Worm (Caenorhabditis elegans) whole organism, mixed stage, embryonic: ENCODE results near the gene pycr-4.

Experiments
- M03D4.4 ChIP-seq: sonication (generic microtip); optimal IDR thresholded peaks from 2 replicates; lab custom pipeline; 2017; ENCODE audit warnings: mild to moderate bottlenecking, missing genetic modification characterization, missing compliant biosample characterization
- bed-3 ChIP-seq: fragments of 200-800 bp; sonication (Bioruptor generic); optimal IDR thresholded peaks from 3 replicates; lab custom pipeline; 2018; ENCODE audit warnings: mild to moderate bottlenecking, missing genetic modification characterization, moderate library complexity, missing compliant biosample characterization
- blmp-1 ChIP-seq: fragments of 150-350 bp; optimal IDR thresholded peaks from 2 replicates; lab custom pipeline; 2014; ENCODE audit warnings: missing biosample characterization, missing genetic modification characterization
- ceh-39 ChIP-seq: fragments of 150-350 bp; optimal IDR thresholded peaks from 2 replicates; lab custom pipeline; 2014; ENCODE audit warnings: missing biosample characterization, missing genetic modification characterization
- ceh-43 ChIP-seq: fragments of 200-800 bp; sonication (Bioruptor generic); optimal IDR thresholded peaks from 2 replicates; lab custom pipeline; 2018; ENCODE audit warnings: mild to moderate bottlenecking, missing genetic modification characterization, moderate library complexity, missing compliant biosample characterization
- ceh-83 ChIP-seq: fragments of 200-800 bp; sonication (Bioruptor generic); optimal IDR thresholded peaks from 2 replicates; lab custom pipeline; 2018; ENCODE audit warnings: mild to moderate bottlenecking, missing genetic modification characterization, missing compliant biosample characterization
- ces-1 ChIP-seq: fragments of 150-350 bp; optimal IDR thresholded peaks from 2 replicates; lab custom pipeline; 2014; ENCODE audit warnings: missing biosample characterization, missing genetic modification reagents, missing genetic modification characterization
- cnd-1 ChIP-seq: fragments of 200-800 bp; sonication (Bioruptor generic); optimal IDR thresholded peaks from 2 replicates; lab custom pipeline; 2018; ENCODE audit warnings: mild to moderate bottlenecking, missing genetic modification characterization, missing compliant biosample characterization
- drap-1 ChIP-seq: fragments of 200-800 bp; sonication (Bioruptor generic); optimal IDR thresholded peaks from 3 replicates; lab custom pipeline; 2018; ENCODE audit warnings: mild to moderate bottlenecking, missing genetic modification characterization, missing compliant biosample characterization
- elt-1 ChIP-seq: sonication (generic microtip); optimal IDR thresholded peaks from 2 replicates; lab custom pipeline; 2017; ENCODE audit warnings: missing genetic modification characterization, mild to moderate bottlenecking, missing compliant biosample characterization, antibody characterized with exemption, moderate library complexity, borderline replicate concordance; ENCODE audit not compliant: insufficient read depth
- elt-3 ChIP-seq: fragments of 150-350 bp; optimal IDR thresholded peaks from 2 replicates; lab custom pipeline; 2014; ENCODE audit warnings: missing biosample characterization, missing genetic modification characterization
- flh-1 ChIP-seq: fragments of 200-800 bp; sonication (Bioruptor generic); optimal IDR thresholded peaks from 2 replicates; lab custom pipeline; 2018; ENCODE audit warnings: mild to moderate bottlenecking, missing genetic modification characterization, moderate library complexity, missing compliant biosample characterization
- ham-2 ChIP-seq: fragments of 200-800 bp; sonication (Bioruptor generic); optimal IDR thresholded peaks from 2 replicates; lab custom pipeline; 2018; ENCODE audit warnings: mild to moderate bottlenecking, missing genetic modification characterization, missing compliant biosample characterization
- hlh-1 ChIP-seq: fragments of 150-350 bp; optimal IDR thresholded peaks from 2 replicates; lab custom pipeline; 2014; ENCODE audit warnings: missing biosample characterization, missing genetic modification reagents, missing genetic modification characterization
- lin-13 ChIP-seq: fragments of 150-350 bp; optimal IDR thresholded peaks from 2 replicates; lab custom pipeline; 2014; ENCODE audit warnings: missing biosample characterization, missing genetic modification characterization
- lin-32 ChIP-seq: fragments of 200-800 bp; sonication (Bioruptor generic); optimal IDR thresholded peaks from 2 replicates; lab custom pipeline; 2018; ENCODE audit warnings: mild to moderate bottlenecking, missing genetic modification characterization, missing compliant biosample characterization
- lsy-2 ChIP-seq: fragments of 150-350 bp; optimal IDR thresholded peaks from 2 replicates; lab custom pipeline; 2014; ENCODE audit warnings: missing biosample characterization, missing genetic modification characterization
- mab-5 ChIP-seq: fragments of 150-350 bp; optimal IDR thresholded peaks from 2 replicates; lab custom pipeline; 2014; ENCODE audit warnings: missing biosample characterization, missing genetic modification characterization
- mep-1 ChIP-seq: fragments of 150-350 bp; optimal IDR thresholded peaks from 2 replicates; lab custom pipeline; 2017; ENCODE audit warnings: missing biosample characterization, missing genetic modification reagents, missing genetic modification characterization, inconsistent platforms
- mls-2 ChIP-seq: sonication (generic microtip); optimal IDR thresholded peaks from 2 replicates; lab custom pipeline; 2016; ENCODE audit warnings: mild to moderate bottlenecking, missing genetic modification characterization, moderate library complexity, missing compliant biosample characterization
- nhr-12 ChIP-seq: fragments of 150-350 bp; optimal IDR thresholded peaks from 2 replicates; lab custom pipeline; 2014; ENCODE audit warnings: missing biosample characterization, missing genetic modification characterization
- nhr-2 ChIP-seq: fragments of 150-350 bp; optimal IDR thresholded peaks from 2 replicates; lab custom pipeline; 2014; ENCODE audit warnings: missing biosample characterization, missing genetic modification characterization
- nhr-237 ChIP-seq: fragments of 150-350 bp; optimal IDR thresholded peaks from 2 replicates; lab custom pipeline; 2014; ENCODE audit warnings: missing biosample characterization, missing genetic modification characterization
- nhr-28 ChIP-seq: fragments of 150-350 bp; optimal IDR thresholded peaks from 2 replicates; lab custom pipeline; 2014; ENCODE audit warnings: missing biosample characterization, missing genetic modification characterization
- nhr-76 ChIP-seq: sonication (generic microtip); optimal IDR thresholded peaks from 2 replicates; lab custom pipeline; 2017; ENCODE audit warnings: missing biosample characterization, missing genetic modification characterization
- pha-4 ChIP-seq: fragments of 150-350 bp; optimal IDR thresholded peaks from 2 replicates; lab custom pipeline; 2018; ENCODE audit warnings: missing biosample characterization, missing genetic modification reagents, missing genetic modification characterization
- sem-2 ChIP-seq: fragments of 200-800 bp; sonication (Bioruptor generic); optimal IDR thresholded peaks from 2 replicates; lab custom pipeline; 2018; ENCODE audit warnings: mild to moderate bottlenecking, missing genetic modification characterization, missing compliant biosample characterization
- snpc-4 ChIP-seq: fragments of 150-350 bp; optimal IDR thresholded peaks from 2 replicates; lab custom pipeline; 2014; ENCODE audit warnings: missing biosample characterization, missing genetic modification characterization
- sptf-1 ChIP-seq: sonication (generic microtip); optimal IDR thresholded peaks from 2 replicates; lab custom pipeline; 2017; ENCODE audit warnings: mild to moderate bottlenecking, missing genetic modification characterization, moderate library complexity, missing compliant biosample characterization
- tbx-8 ChIP-seq: fragments of 200-800 bp; sonication (Bioruptor generic); optimal IDR thresholded peaks from 2 replicates; lab custom pipeline; 2018; ENCODE audit warnings: mild to moderate bottlenecking, missing genetic modification characterization, moderate library complexity, missing compliant biosample characterization
- unc-120 ChIP-seq: sonication (generic microtip); optimal IDR thresholded peaks from 2 replicates; lab custom pipeline; 2017; ENCODE audit warnings: missing genetic modification characterization, missing compliant biosample characterization; ENCODE audit not compliant: poor library complexity, severe bottlenecking
- unc-39 ChIP-seq: fragments of 150-350 bp; optimal IDR thresholded peaks from 2 replicates; lab custom pipeline; 2014; ENCODE audit warnings: missing biosample characterization, missing genetic modification characterization
- unc-62 ChIP-seq: fragments of 150-350 bp; optimal IDR thresholded peaks from 2 replicates; lab custom pipeline; 2014; ENCODE audit warnings: missing biosample characterization, missing genetic modification reagents, missing genetic modification characterization
- zip-8 ChIP-seq: fragments of 150-350 bp; optimal IDR thresholded peaks from 2 replicates; lab custom pipeline; 2014; ENCODE audit warnings: missing biosample characterization, missing genetic modification characterization
- ztf-11 ChIP-seq: fragments of 150-350 bp; optimal IDR thresholded peaks from 2 replicates; lab custom pipeline; 2014; ENCODE audit warnings: missing biosample characterization, missing genetic modification characterization

Gene pycr-4

ce11 chrIV:7467170-7467569 lies 9.9 kb downstream of the pycr-4 start:
- TF ChIP-seq drap-1 (GFP tag; lab: Kevin White, UChicago) (no peak), ces-1 (no peak), blmp-1 (tag; lab: Kevin White, UChicago) (no peak), nhr-76 (tag; lab: Kevin White, UChicago) (no peak), lsy-2 (tag; lab: Kevin White, UChicago) (no peak), lin-13 (tag; lab: Kevin White, UChicago) (no peak), mls-2 (tag; lab: Kevin White, UChicago) (no peak), tbx-8 (no peak), nhr-237 (tag; lab: Kevin White, UChicago) (no peak), nhr-28 (no peak)

DNA sequence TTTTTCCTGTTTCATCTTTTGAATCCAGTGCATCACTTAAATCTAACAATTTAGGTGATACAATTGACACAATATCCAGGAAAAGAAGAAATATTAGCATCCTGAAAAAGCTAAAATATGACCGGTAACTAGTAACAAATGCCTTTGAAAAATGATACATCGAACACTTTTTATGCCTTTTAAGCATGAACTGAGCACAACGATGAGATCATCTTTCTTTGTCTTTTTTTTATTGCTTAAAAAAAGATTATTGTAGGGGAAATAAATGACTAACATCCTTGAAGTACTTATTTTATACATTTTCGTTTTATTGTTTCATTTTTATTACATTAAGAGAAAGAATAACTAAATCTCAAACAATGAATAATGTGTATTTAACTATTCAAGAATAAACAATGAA lies 11.2 kb downstream of the pycr-4 start, which contains the start of gene F13B6.3:
F13B6.3 (minus strand) TSS at position 101 of the 400 bp plus-strand sequence.
- no peak for TF ChIP-seq unc-39
- no peak for TF ChIP-seq ham-2 (GFP tag; lab: Kevin White, UChicago)
- TF ChIP-seq flh-1 (GFP tag; lab: Kevin White, UChicago), result no peak
- TF ChIP-seq hlh-1 (tag; lab: Kevin White, UChicago), result no peak
- no peak for TF ChIP-seq lsy-2 (tag; lab: Kevin White, UChicago)
- no peak for TF ChIP-seq bed-3
- TF ChIP-seq pha-4 (tag; lab: Kevin White, UChicago), result no peak
- no peak for TF ChIP-seq nhr-237 (tag; lab: Kevin White, UChicago)
- TF ChIP-seq mep-1, result no peak
- TF ChIP-seq elt-3 (tag; lab: Kevin White, UChicago), result no peak
- TF ChIP-seq drap-1 (GFP tag; lab: Kevin White, UChicago), result no peak
- TF ChIP-seq unc-120 (tag; lab: Kevin White, UChicago), result no peak
- no peak for TF ChIP-seq ztf-11 (tag; lab: Kevin White, UChicago)
- no peak for TF ChIP-seq unc-62 (GFP tag; lab: Kevin White, UChicago)

DNA sequence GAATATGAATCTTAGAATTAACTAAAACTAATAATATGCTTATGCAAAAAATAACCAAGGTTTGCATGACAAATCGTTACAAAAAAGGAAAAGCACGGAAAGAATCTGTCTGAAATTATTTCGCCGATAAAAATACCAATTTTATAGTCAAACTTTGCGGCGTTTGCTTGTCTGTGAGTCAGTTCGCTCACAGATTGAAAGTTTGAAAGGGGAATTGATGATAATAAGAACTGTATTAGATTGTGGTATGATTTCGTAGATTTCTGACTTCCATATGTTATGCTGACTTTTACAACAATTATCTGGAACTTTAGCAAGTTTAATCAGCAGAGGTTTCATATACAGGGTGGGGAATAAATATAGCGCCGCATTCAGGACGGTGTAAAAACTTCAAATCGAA lies 16.9 kb downstream of the pycr-4 start, which contains the start of gene F13B6.2:
F13B6.2 (minus strand) TSS at position 101 of the 400 bp plus-strand sequence.
- TF ChIP-seq nhr-12 (no peak), hlh-1 (tag; lab: Kevin White, UChicago) (no peak), sem-2 (no peak)

DNA sequence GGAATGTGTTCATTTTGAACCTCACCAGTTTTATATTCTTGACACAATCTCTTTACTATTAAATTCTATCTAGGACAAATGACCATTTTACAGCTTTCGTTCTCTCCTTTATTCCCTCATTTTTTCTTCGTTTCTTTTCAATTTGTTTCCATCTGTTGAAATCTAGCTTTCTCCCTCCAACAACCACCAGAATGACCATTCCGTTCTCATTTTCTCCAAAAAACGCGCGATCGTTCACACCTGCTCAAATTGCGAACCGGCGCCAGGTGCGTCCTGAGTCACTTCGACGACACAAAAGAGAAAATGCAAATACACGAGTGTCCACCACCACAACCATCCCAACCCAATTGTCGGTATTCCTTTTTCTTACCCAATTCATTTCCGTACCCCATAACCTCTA lies 20.9 kb downstream of the pycr-4 start, which contains the start of gene F13B6.1:
F13B6.1 (plus strand) TSS at position 301 of the 400 bp plus-strand sequence.
- TF ChIP-seq tbx-8, result no peak
- no peak for TF ChIP-seq unc-120 (tag; lab: Kevin White, UChicago)
- TF ChIP-seq unc-39, result no peak
- TF ChIP-seq ham-2 (GFP tag; lab: Kevin White, UChicago), result no peak
- no peak for TF ChIP-seq nhr-28

ce11 chrIV:7454890-7455289 lies 22.2 kb downstream of the pycr-4 start:
- no peak for TF ChIP-seq ceh-83
- TF ChIP-seq mls-2 (tag; lab: Kevin White, UChicago), result no peak
- TF ChIP-seq blmp-1 (tag; lab: Kevin White, UChicago), result peak; percentile 71
- TF ChIP-seq lsy-2 (tag; lab: Kevin White, UChicago), result no peak
- no peak for TF ChIP-seq snpc-4 (tag; lab: Kevin White, UChicago)
- no peak for TF ChIP-seq flh-1 (GFP tag; lab: Kevin White, UChicago)
- no peak for TF ChIP-seq nhr-12
- no peak for TF ChIP-seq nhr-76 (tag; lab: Kevin White, UChicago)
- TF ChIP-seq pha-4 (tag; lab: Kevin White, UChicago), result no peak
- peak; percentile 34 for TF ChIP-seq lin-32 (GFP tag; lab: Kevin White, UChicago)
- TF ChIP-seq elt-3 (tag; lab: Kevin White, UChicago), result no peak
- TF ChIP-seq sptf-1 (tag; lab: Kevin White, UChicago), result no peak
- no peak for TF ChIP-seq ceh-43
- TF ChIP-seq lin-13 (tag; lab: Kevin White, UChicago), result no peak
- no peak for TF ChIP-seq cnd-1 (tag; lab: Kevin White, UChicago)
- TF ChIP-seq unc-62 (GFP tag; lab: Kevin White, UChicago), result no peak
- no peak for TF ChIP-seq ceh-39 (tag; lab: Kevin White, UChicago)
- TF ChIP-seq sem-2, result no peak
- TF ChIP-seq nhr-2 (tag; lab: Kevin White, UChicago), result peak; percentile 80
- TF ChIP-seq unc-120 (tag; lab: Kevin White, UChicago), result no peak
- no peak for TF ChIP-seq nhr-237 (tag; lab: Kevin White, UChicago)
- TF ChIP-seq ces-1, result no peak
- no peak for TF ChIP-seq tbx-8
- no peak for TF ChIP-seq bed-3
- no peak for TF ChIP-seq unc-39
- peak; percentile 67 for TF ChIP-seq elt-1 (tag; lab: Kevin White, UChicago)
- TF ChIP-seq mab-5 (tag; lab: Kevin White, UChicago), result no peak
- no peak for TF ChIP-seq hlh-1 (tag; lab: Kevin White, UChicago)
- no peak for TF ChIP-seq drap-1 (GFP tag; lab: Kevin White, UChicago)
- peak; percentile 53 for TF ChIP-seq ham-2 (GFP tag; lab: Kevin White, UChicago)
- TF ChIP-seq mep-1, result no peak
- TF ChIP-seq ztf-11 (tag; lab: Kevin White, UChicago), result no peak
- TF ChIP-seq M03D4.4 (tag; lab: Kevin White, UChicago), result no peak
- no peak for TF ChIP-seq nhr-28
- TF ChIP-seq zip-8 (tag; lab: Kevin White, UChicago), result no peak
